Worm (Caenorhabditis elegans) whole organism, L1 larva: ENCODE measurements around the gene T20B3.1.

ENCODE experiments used
- C16A3.4 ChIP-seq: fragments of 150-350 bp; optimal IDR thresholded peaks from 2 replicates; lab custom pipeline; 2014; ENCODE audit warnings: missing biosample characterization, missing genetic modification characterization
- ama-1 ChIP-seq: fragments of 150-350 bp; optimal IDR thresholded peaks from 2 replicates; lab custom pipeline; 2014
- ces-1 ChIP-seq: fragments of 150-350 bp; optimal IDR thresholded peaks from 2 replicates; lab custom pipeline; 2014; ENCODE audit warnings: missing biosample characterization, missing genetic modification reagents, missing genetic modification characterization
- lsy-2 ChIP-seq, 2 experiments: fragments of 150-350 bp; optimal IDR thresholded peaks; 2 replicates each; lab custom pipeline; 2014; ENCODE audit warnings: missing biosample characterization in 2 of 2, missing genetic modification characterization in 2 of 2
- mdl-1 ChIP-seq, 2 experiments: fragments of 150-350 bp; optimal IDR thresholded peaks; 2 replicates each; lab custom pipeline; 2014 to 2017; ENCODE audit warnings: missing biosample characterization in 2 of 2, missing genetic modification characterization in 2 of 2, inconsistent platforms in 1 of 2
- nhr-76 ChIP-seq: sonication (generic microtip); optimal IDR thresholded peaks from 2 replicates; lab custom pipeline; 2017; ENCODE audit warnings: missing biosample characterization, missing genetic modification characterization
- nhr-77 ChIP-seq: fragments of 150-350 bp; optimal IDR thresholded peaks from 2 replicates; lab custom pipeline; 2014; ENCODE audit warnings: missing biosample characterization, missing genetic modification characterization
- unc-86 ChIP-seq: sonication (generic microtip); optimal IDR thresholded peaks from 2 replicates; lab custom pipeline; 2016; ENCODE audit warnings: missing genetic modification characterization, missing compliant biosample characterization
- ztf-11 ChIP-seq, 2 experiments: sonication (generic microtip); optimal IDR thresholded peaks; 2 replicates each; lab custom pipeline; 2016 to 2017; ENCODE audit warnings: missing genetic modification characterization in 2 of 2, missing biosample characterization in 1 of 2, missing compliant biosample characterization in 1 of 2

ce11 chrV:16865404-16865803 lies 50.0 kb downstream of the T20B3.1 start, which contains the start of gene clec-28:
- no peak for TF ChIP-seq ces-1 (GFP tag; lab: Kevin White, UChicago)
- TF ChIP-seq nhr-76 (tag; lab: Kevin White, UChicago), result no peak
- TF ChIP-seq ztf-11 (tag; optimal IDR thresholded peaks at IDR 0.05; lab: Kevin White, UChicago), result no peak
- no peak for TF ChIP-seq lsy-2 (tag; optimal IDR thresholded peaks at IDR 0.05; lab: Kevin White, UChicago)
- no peak for TF ChIP-seq mdl-1 (tag; optimal IDR thresholded peaks at IDR 0.05; lab: Kevin White, UChicago)
- no peak for TF ChIP-seq nhr-77
- TF ChIP-seq unc-86, result no peak
- no peak for TF ChIP-seq ama-1 (lab: Kevin White, UChicago)
- no peak for TF ChIP-seq C16A3.4 (tag; lab: Kevin White, UChicago)
